Worm (Caenorhabditis elegans) whole organism, L4 larva: ENCODE data around the gene F55C12.4.

Experiments used
- daf-16 ChIP-seq, 3 experiments: sonication (generic microtip); optimal IDR thresholded peaks; 2 replicates each; lab custom pipeline; 2016 to 2017; ENCODE audit warnings: missing genetic modification characterization in 3 of 3, missing genetic modification reagents in 3 of 3, mild to moderate bottlenecking in 2 of 3, missing compliant biosample characterization in 2 of 3, missing biosample characterization in 1 of 3, moderate library complexity in 1 of 3
- egl-27 ChIP-seq: sonication (generic microtip); optimal IDR thresholded peaks from 3 replicates; lab custom pipeline; 2017; ENCODE audit warnings: missing biosample characterization, missing genetic modification reagents, missing genetic modification characterization
- lin-39 ChIP-seq: fragments of 150-350 bp; optimal IDR thresholded peaks from 2 replicates; lab custom pipeline; 2014; ENCODE audit warnings: missing biosample characterization, missing genetic modification reagents, missing genetic modification characterization
- lir-3 ChIP-seq: sonication (generic microtip); optimal IDR thresholded peaks from 2 replicates; lab custom pipeline; 2016; ENCODE audit warnings: mild to moderate bottlenecking, missing genetic modification characterization, missing compliant biosample characterization
- nhr-237 ChIP-seq: sonication (generic microtip); optimal IDR thresholded peaks from 2 replicates; lab custom pipeline; 2017; ENCODE audit warnings: missing biosample characterization, missing genetic modification characterization
- pha-4 ChIP-seq, 2 experiments: fragments of 150-350 bp in 1 of 2; fragments of 200-800 bp in 1 of 2; sonication (Bioruptor generic) in 1 of 2; IDR thresholded peaks in 1 of 2; optimal IDR thresholded peaks in 1 of 2; 2 replicates each; pipeline versions ENCODE4 v1.3.6 to Lab custom; 2014 to 2022; ENCODE audit warnings: missing genetic modification characterization in 2 of 2, missing genetic modification reagents in 2 of 2, missing biosample characterization in 1 of 2, missing compliant biosample characterization in 1 of 2
- pqm-1 ChIP-seq: sonication (generic microtip); optimal IDR thresholded peaks from 2 replicates; lab custom pipeline; 2017; ENCODE audit warnings: missing biosample characterization, missing genetic modification characterization
- unc-39 ChIP-seq: sonication (generic microtip); optimal IDR thresholded peaks from 2 replicates; lab custom pipeline; 2017; ENCODE audit warnings: missing biosample characterization, missing genetic modification characterization

DNA sequence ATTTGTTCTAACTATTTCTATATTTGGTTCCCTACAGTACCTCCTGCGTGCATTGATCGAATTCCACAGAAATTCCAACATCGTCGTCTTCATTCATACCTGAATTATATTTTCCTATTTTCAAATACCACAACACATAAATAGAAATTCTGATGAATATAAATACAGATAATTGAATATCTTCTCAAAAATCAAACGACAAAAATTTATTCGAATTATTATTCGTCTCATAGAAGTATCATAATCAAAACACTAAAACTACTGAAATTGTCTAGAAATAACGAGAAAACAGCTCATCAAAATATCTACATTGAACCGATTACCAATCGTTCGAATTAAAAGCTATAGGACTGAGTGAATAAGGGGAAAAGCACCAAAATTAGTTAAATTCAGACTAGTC is 25.1 kb downstream of the F55C12.4 start, which contains the start of gene gtap-1:
- no peak for TF ChIP-seq unc-39 (tag; lab: Kevin White, UChicago)
- TF ChIP-seq egl-27 (tag; lab: Kevin White, UChicago), result no peak
- no peak for TF ChIP-seq daf-16 (GFP tag; optimal IDR thresholded peaks at IDR 0.05; lab: Kevin White, UChicago)
- TF ChIP-seq daf-16 (tag; optimal IDR thresholded peaks at IDR 0.05; lab: Kevin White, UChicago), result no peak
- no peak for TF ChIP-seq nhr-237 (tag; lab: Kevin White, UChicago)
- no peak for TF ChIP-seq pqm-1 (tag; lab: Kevin White, UChicago)
- TF ChIP-seq pha-4 (GFP tag; IDR thresholded peaks at IDR 0.05; lab: Robert Waterston, UW), result no peak
- TF ChIP-seq pha-4 (tag; optimal IDR thresholded peaks at IDR 0.05; lab: Kevin White, UChicago), result no peak
- no peak for TF ChIP-seq lin-39 (tag; lab: Kevin White, UChicago)
- TF ChIP-seq lir-3 (tag; lab: Kevin White, UChicago), result no peak
